Fruit fly (Drosophila melanogaster) whole organism, embryonic: ENCODE results near the gene CG13991.

ENCODE experiments used
- Abd-B ChIP-seq: fragments of 200-800 bp; sonication (Bioruptor generic); optimal IDR thresholded peaks from 2 replicates; lab custom pipeline; 2018; ENCODE audit warnings: missing biosample characterization, mild to moderate bottlenecking, missing genetic modification characterization, moderate library complexity
- Awh ChIP-seq: fragments of 200-800 bp; sonication (Bioruptor generic); IDR thresholded peaks from 2 replicates; pipeline ENCODE4, ENCODE4 v1.3.6; 2022; ENCODE audit warnings: missing biosample characterization, missing genetic modification characterization
- CG12769 ChIP-seq: fragments of 200-800 bp; sonication (Bioruptor generic); optimal IDR thresholded peaks from 2 replicates; lab custom pipeline; 2019; ENCODE audit warnings: missing biosample characterization, mild to moderate bottlenecking, missing genetic modification characterization, moderate library complexity
- CG1602 ChIP-seq: fragments of 200-800 bp; sonication (Bioruptor generic); optimal IDR thresholded peaks from 3 replicates; lab custom pipeline; 2016; ENCODE audit warnings: missing biosample characterization, missing genetic modification characterization
- CG2199 ChIP-seq: fragments of 200-800 bp; sonication (Bioruptor generic); IDR thresholded peaks from 3 replicates; pipeline ENCODE4 v1.3.6; 2022; ENCODE audit warnings: missing biosample characterization, missing genetic modification characterization
- CG42726 ChIP-seq: fragments of 200-800 bp; sonication (Bioruptor generic); IDR thresholded peaks from 2 replicates; pipeline ENCODE4 v1.3.6; 2022; ENCODE audit warnings: missing biosample characterization, missing genetic modification characterization; ENCODE audit not compliant: partially characterized antibody
- CG5180 ChIP-seq: fragments of 200-800 bp; sonication (Bioruptor generic); optimal IDR thresholded peaks from 3 replicates; lab custom pipeline; 2017; ENCODE audit warnings: missing biosample characterization, missing genetic modification characterization, mild to moderate bottlenecking, moderate library complexity, missing genetic modification reagents
- CG8281 ChIP-seq: fragments of 200-800 bp; sonication (Bioruptor generic); optimal IDR thresholded peaks from 2 replicates; lab custom pipeline; 2018; ENCODE audit warnings: missing biosample characterization, mild to moderate bottlenecking, missing genetic modification characterization, moderate library complexity
- CG8478 ChIP-seq: fragments of >200 bp; optimal IDR thresholded peaks from 2 replicates; lab custom pipeline; 2018
- CrebB ChIP-seq: fragments of 200-800 bp; sonication (Bioruptor generic); optimal IDR thresholded peaks from 3 replicates; lab custom pipeline; 2018; ENCODE audit warnings: missing biosample characterization, mild to moderate bottlenecking, missing genetic modification characterization
- Dad ChIP-seq: fragments of 200-800 bp; sonication (Bioruptor generic); optimal IDR thresholded peaks from 3 replicates; lab custom pipeline; 2016; ENCODE audit warnings: missing biosample characterization, missing genetic modification characterization
- Med ChIP-seq: fragments of 200-800 bp; sonication (Bioruptor generic); peaks from one replicate; lab custom pipeline; 2016; ENCODE audit warnings: missing biosample characterization, missing genetic modification characterization, mild to moderate bottlenecking, inconsistent platforms, moderate library complexity
- Pdp1 ChIP-seq, 2 experiments: fragments of 200-800 bp; sonication (Bioruptor generic); optimal IDR thresholded peaks; 3 replicates each; lab custom pipeline; 2016; ENCODE audit warnings: missing biosample characterization in 2 of 2, missing genetic modification characterization in 2 of 2, mild to moderate bottlenecking in 1 of 2, moderate library complexity in 1 of 2
- abd-A ChIP-seq: fragments of 200-800 bp; sonication (Bioruptor generic); optimal IDR thresholded peaks from 3 replicates; lab custom pipeline; 2019; ENCODE audit warnings: missing biosample characterization, mild to moderate bottlenecking, missing genetic modification characterization, moderate library complexity
- cg ChIP-seq: fragments of 200-800 bp; sonication (Bioruptor generic); optimal IDR thresholded peaks from 3 replicates; lab custom pipeline; 2019; ENCODE audit warnings: missing biosample characterization, mild to moderate bottlenecking, missing genetic modification characterization, moderate library complexity
- chinmo ChIP-seq: fragments of 200-800 bp; sonication (Bioruptor generic); IDR thresholded peaks from 4 replicates; pipeline ENCODE4 v1.3.6; 2022; ENCODE audit warnings: missing biosample characterization, missing genetic modification characterization; ENCODE audit not compliant: partially characterized antibody
- da ChIP-seq: fragments of 200-800 bp; sonication (Bioruptor generic); optimal IDR thresholded peaks from 2 replicates; lab custom pipeline; 2016; ENCODE audit warnings: missing biosample characterization, missing genetic modification characterization
- dimm ChIP-seq: fragments of 200-800 bp; sonication (Bioruptor generic); IDR thresholded peaks from 2 replicates; pipeline ENCODE4 v1.3.6; 2022; ENCODE audit warnings: missing biosample characterization, missing genetic modification characterization
- gcm ChIP-seq: fragments of 200-800 bp; sonication (Bioruptor generic); optimal IDR thresholded peaks from 2 replicates; lab custom pipeline; 2019; ENCODE audit warnings: missing biosample characterization, mild to moderate bottlenecking, missing genetic modification characterization, moderate library complexity
- grn ChIP-seq: fragments of 200-800 bp; sonication (Bioruptor generic); optimal IDR thresholded peaks from 3 replicates; lab custom pipeline; 2017; ENCODE audit warnings: missing biosample characterization, missing genetic modification characterization
- oc ChIP-seq: fragments of 200-800 bp; sonication (Bioruptor generic); optimal IDR thresholded peaks from 2 replicates; lab custom pipeline; 2018; ENCODE audit warnings: missing biosample characterization, mild to moderate bottlenecking, missing genetic modification characterization, moderate library complexity
- run ChIP-seq: fragments of 200-800 bp; sonication (Bioruptor generic); optimal IDR thresholded peaks from 3 replicates; lab custom pipeline; 2018; ENCODE audit warnings: missing biosample characterization, mild to moderate bottlenecking, missing genetic modification characterization
- salm ChIP-seq: fragments of 200-800 bp; sonication (Bioruptor generic); optimal IDR thresholded peaks from 2 replicates; lab custom pipeline; 2018; ENCODE audit warnings: missing biosample characterization, mild to moderate bottlenecking, missing genetic modification characterization
- sd ChIP-seq: fragments of 200-800 bp; sonication (Bioruptor generic); optimal IDR thresholded peaks from 3 replicates; lab custom pipeline; 2018; ENCODE audit warnings: missing biosample characterization, mild to moderate bottlenecking, missing genetic modification characterization, moderate library complexity
- sens ChIP-seq: fragments of 200-800 bp; sonication (Bioruptor generic); peaks from one replicate; lab custom pipeline; 2016; ENCODE audit warnings: missing biosample characterization, missing genetic modification characterization
- vvl ChIP-seq: fragments of 200-800 bp; sonication (Bioruptor generic); IDR thresholded peaks from 2 replicates; pipeline ENCODE4 v1.3.6; 2022; ENCODE audit warnings: missing biosample characterization, missing genetic modification characterization

CG13991 gene

dm6 chr2L:6193004-6193566 lies 53.9 kb downstream of the CG13991 start:
- TF ChIP-seq oc (tag; lab: Kevin White, UChicago): peak; percentile 9
- TF ChIP-seq salm (tag; lab: Kevin White, UChicago): peak; percentile 24
- no peak for TF ChIP-seq da
- TF ChIP-seq Dad (GFP tag; lab: Kevin White, UChicago): no peak
- TF ChIP-seq sd: peak; percentile 74
- 0 out of 2 replicates have a peak, but pooled peaks have one; percentile 30 for TF ChIP-seq CG42726 (GFP tag; lab: Robert Waterston, UW)
- peak; percentile 75 for TF ChIP-seq vvl (GFP tag; lab: Robert Waterston, UW)
- TF ChIP-seq Awh (GFP tag; lab: Robert Waterston, UW): peak; percentile 86
- peak; percentile 91 for TF ChIP-seq abd-A
- TF ChIP-seq grn (GFP tag; lab: Kevin White, UChicago): peak; percentile 76
- no peak for TF ChIP-seq dimm
- TF ChIP-seq Pdp1 (GFP tag; optimal IDR thresholded peaks at IDR 0.05; lab: Kevin White, UChicago): peak in 1 of 2 experiments; percentile 20
- TF ChIP-seq, all 482 proteins: peak for 9

- TF ChIP-seq chinmo (0 out of 4 replicates have a peak, but pooled peaks have one; percentile 20), CG8281 (tag; lab: Kevin White, UChicago) (no peak), sens (GFP tag; lab: Kevin White, UChicago) (no peak), CG12769 (tag; lab: Kevin White, UChicago) (peak; percentile 34), run (peak; percentile 57), Abd-B (GFP tag; lab: Kevin White, UChicago) (peak; percentile 49), Med (GFP tag; lab: Kevin White, UChicago) (peak; percentile 25), CrebB (tag; lab: Kevin White, UChicago) (no peak), cg (GFP tag; lab: Kevin White, UChicago) (peak; percentile 38), gcm (GFP tag; lab: Kevin White, UChicago) (peak; percentile 57), CG5180 (GFP tag; lab: Kevin White, UChicago) (no peak), CG8478 (lab: Kevin White, UChicago) (no peak), CG1602 (no peak), CG2199 (GFP tag; lab: Robert Waterston, UW) (peak; percentile 50; the same call in 1 of the 3 replicates)
Observed at dm6 chr2L:6194054-6194453, 54.9 kb downstream of the CG13991 start.
